Worm (Caenorhabditis elegans): ENCODE measurements around the gene C25H3.1.

C25H3.1 gene

ce11 chrII:5748395-5748794 is 49.5 kb downstream of the C25H3.1 start:
- TF ChIP-seq pqm-1 (tag; optimal IDR thresholded peaks at IDR 0.05) (peak; percentile 97), elt-2 (tag; optimal IDR thresholded peaks at IDR 0.05) (peak; percentile 100), pha-4 (tag; optimal IDR thresholded peaks at IDR 0.05) (peak; percentile 39), ceh-16 (tag; optimal IDR thresholded peaks at IDR 0.05) (no peak), skn-1 (tag; optimal IDR thresholded peaks at IDR 0.05) (peak; percentile 1), jun-1 (tag; optimal IDR thresholded peaks at IDR 0.05) (peak; percentile 76)

- no peak for TF ChIP-seq lin-15B (tag; optimal IDR thresholded peaks at IDR 0.05)
- TF ChIP-seq R02D3.7 (tag; optimal IDR thresholded peaks at IDR 0.05) = no peak
- peak; percentile 96 for TF ChIP-seq elt-2 (tag; optimal IDR thresholded peaks at IDR 0.05)
- peak; percentile 90 for TF ChIP-seq pqm-1 (tag; optimal IDR thresholded peaks at IDR 0.05)
Measured at ce11 chrII:5749733-5750238, 50.9 kb downstream of the C25H3.1 start, which contains the start of gene ifb-2. ifb-2 (plus strand) TSS chrII:5750188.
